Worm (Caenorhabditis elegans) whole organism, L3 larva: ENCODE data around the gene Y71H10B.1.

Experiments used
- ZK546.5 ChIP-seq: sonication (generic microtip); optimal IDR thresholded peaks from 2 replicates; lab custom pipeline; 2017; ENCODE audit warnings: missing biosample characterization, missing genetic modification characterization
- aly-2 ChIP-seq: fragments of 150-350 bp; optimal IDR thresholded peaks from 2 replicates; lab custom pipeline; 2014; ENCODE audit warnings: missing biosample characterization, missing genetic modification characterization
- ama-1 ChIP-seq: fragments of 150-350 bp; optimal IDR thresholded peaks from 2 replicates; lab custom pipeline; 2018
- ceh-82 ChIP-seq: fragments of 150-350 bp; optimal IDR thresholded peaks from 2 replicates; lab custom pipeline; 2014; ENCODE audit warnings: missing biosample characterization, missing genetic modification characterization
- ceh-9 ChIP-seq: sonication (generic microtip); optimal IDR thresholded peaks from 2 replicates; lab custom pipeline; 2018; ENCODE audit warnings: missing biosample characterization, missing genetic modification characterization
- egl-27 ChIP-seq: sonication (generic microtip); optimal IDR thresholded peaks from 4 replicates; lab custom pipeline; 2017; ENCODE audit warnings: missing biosample characterization, missing genetic modification reagents, missing genetic modification characterization
- egl-5 ChIP-seq: fragments of 150-350 bp; optimal IDR thresholded peaks from 2 replicates; lab custom pipeline; 2017; ENCODE audit warnings: missing biosample characterization, missing genetic modification reagents, missing genetic modification characterization, inconsistent platforms
- elt-1 ChIP-seq: fragments of 150-350 bp; optimal IDR thresholded peaks from 2 replicates; lab custom pipeline; 2014; ENCODE audit warnings: missing biosample characterization, missing genetic modification characterization
- elt-2 ChIP-seq: sonication (generic microtip); optimal IDR thresholded peaks from 2 replicates; lab custom pipeline; 2016; ENCODE audit warnings: missing genetic modification reagents, mild to moderate bottlenecking, missing genetic modification characterization, missing compliant biosample characterization
- eor-1 ChIP-seq, 2 experiments: fragments of 150-350 bp; optimal IDR thresholded peaks; 2 replicates each; lab custom pipeline; 2014 to 2018; ENCODE audit warnings: missing biosample characterization in 2 of 2, missing genetic modification characterization in 2 of 2
- fos-1 ChIP-seq: fragments of 150-350 bp; optimal IDR thresholded peaks from 2 replicates; lab custom pipeline; 2014; ENCODE audit warnings: missing biosample characterization, missing genetic modification characterization
- hmg-11 ChIP-seq: sonication (generic microtip); optimal IDR thresholded peaks from 2 replicates; lab custom pipeline; 2016; ENCODE audit warnings: missing genetic modification characterization, missing compliant biosample characterization
- jun-1 ChIP-seq: fragments of 150-350 bp; optimal IDR thresholded peaks from 2 replicates; lab custom pipeline; 2014; ENCODE audit warnings: missing biosample characterization, missing genetic modification reagents, missing genetic modification characterization
- lin-15B ChIP-seq: fragments of 150-350 bp; optimal IDR thresholded peaks from 2 replicates; lab custom pipeline; 2014; ENCODE audit warnings: missing biosample characterization, missing genetic modification characterization
- lin-39 ChIP-seq: fragments of 150-350 bp; optimal IDR thresholded peaks from 2 replicates; lab custom pipeline; 2018; ENCODE audit warnings: missing biosample characterization, missing genetic modification reagents, missing genetic modification characterization
- lsy-12 ChIP-seq: sonication (generic microtip); optimal IDR thresholded peaks from 2 replicates; lab custom pipeline; 2016; ENCODE audit warnings: mild to moderate bottlenecking, missing genetic modification characterization, missing compliant biosample characterization
- mdl-1 ChIP-seq: fragments of 150-350 bp; optimal IDR thresholded peaks from 2 replicates; lab custom pipeline; 2014; ENCODE audit warnings: missing biosample characterization, missing genetic modification characterization
- mml-1 ChIP-seq: fragments of 150-350 bp; sonication (generic microtip); optimal IDR thresholded peaks from 3 replicates; lab custom pipeline; 2014; ENCODE audit warnings: missing biosample characterization, missing genetic modification characterization
- nfya-1 ChIP-seq: sonication (generic microtip); optimal IDR thresholded peaks from 2 replicates; lab custom pipeline; 2017; ENCODE audit warnings: missing genetic modification characterization, mild to moderate bottlenecking, missing compliant biosample characterization, antibody characterized with exemption, moderate library complexity; ENCODE audit not compliant: insufficient read depth
- nhr-11 ChIP-seq: fragments of 150-350 bp; optimal IDR thresholded peaks from 2 replicates; lab custom pipeline; 2014; ENCODE audit warnings: missing biosample characterization, missing genetic modification characterization
- nhr-12 ChIP-seq: fragments of 150-350 bp; optimal IDR thresholded peaks from 2 replicates; lab custom pipeline; 2014; ENCODE audit warnings: missing biosample characterization, missing genetic modification characterization
- nhr-23 ChIP-seq: fragments of 150-350 bp; optimal IDR thresholded peaks from 2 replicates; lab custom pipeline; 2014; ENCODE audit warnings: missing biosample characterization, missing genetic modification reagents, missing genetic modification characterization
- nhr-25 ChIP-seq: sonication (generic microtip); optimal IDR thresholded peaks from 2 replicates; lab custom pipeline; 2017; ENCODE audit warnings: missing biosample characterization, missing genetic modification characterization
- nhr-28 ChIP-seq: fragments of 150-350 bp; optimal IDR thresholded peaks from 2 replicates; lab custom pipeline; 2014; ENCODE audit warnings: missing biosample characterization, missing genetic modification characterization
- nhr-43 ChIP-seq: sonication (generic microtip); optimal IDR thresholded peaks from 2 replicates; lab custom pipeline; 2016; ENCODE audit warnings: mild to moderate bottlenecking, missing genetic modification characterization, missing compliant biosample characterization; ENCODE audit not compliant: poor library complexity, severe bottlenecking
- nhr-67 ChIP-seq: fragments of 150-350 bp; optimal IDR thresholded peaks from 2 replicates; lab custom pipeline; 2014; ENCODE audit warnings: missing biosample characterization, missing genetic modification characterization
- nhr-76 ChIP-seq: fragments of 150-350 bp; sonication (generic microtip); optimal IDR thresholded peaks from 5 replicates; lab custom pipeline; 2014; ENCODE audit warnings: missing biosample characterization, missing genetic modification characterization
- nhr-77 ChIP-seq: fragments of 150-350 bp; optimal IDR thresholded peaks from 2 replicates; lab custom pipeline; 2014; ENCODE audit warnings: missing biosample characterization, missing genetic modification characterization
- sea-2 ChIP-seq: fragments of 150-350 bp; sonication (generic microtip); optimal IDR thresholded peaks from 4 replicates; lab custom pipeline; 2014; ENCODE audit warnings: missing biosample characterization, missing genetic modification reagents, missing genetic modification characterization
- skn-1 ChIP-seq: fragments of 150-350 bp; optimal IDR thresholded peaks from 2 replicates; lab custom pipeline; 2014; ENCODE audit warnings: missing biosample characterization, missing genetic modification characterization
- snpc-4 ChIP-seq: fragments of 150-350 bp; optimal IDR thresholded peaks from 2 replicates; lab custom pipeline; 2014; ENCODE audit warnings: missing biosample characterization, missing genetic modification characterization
- tbx-2 ChIP-seq: sonication (generic microtip); optimal IDR thresholded peaks from 2 replicates; lab custom pipeline; 2016; ENCODE audit warnings: mild to moderate bottlenecking, missing genetic modification characterization, missing compliant biosample characterization
- unc-39 ChIP-seq: sonication (generic microtip); optimal IDR thresholded peaks from 4 replicates; lab custom pipeline; 2017; ENCODE audit warnings: missing biosample characterization, missing genetic modification characterization
- unc-62 ChIP-seq: fragments of 150-350 bp; sonication (generic microtip); optimal IDR thresholded peaks from 4 replicates; lab custom pipeline; 2014; ENCODE audit warnings: missing biosample characterization, missing genetic modification reagents, missing genetic modification characterization
- zag-1 ChIP-seq: fragments of 150-350 bp; optimal IDR thresholded peaks from 2 replicates; lab custom pipeline; 2014; ENCODE audit warnings: missing biosample characterization, missing genetic modification characterization
- ztf-11 ChIP-seq: fragments of 150-350 bp; optimal IDR thresholded peaks from 2 replicates; lab custom pipeline; 2014; ENCODE audit warnings: missing biosample characterization, missing genetic modification characterization
- ztf-4 ChIP-seq: fragments of 150-350 bp; optimal IDR thresholded peaks from 2 replicates; lab custom pipeline; 2014; ENCODE audit warnings: missing biosample characterization, missing genetic modification characterization

The Y71H10B.1 gene

ce11 chrX:2840287-2840686 lies at the start of gene Y71H10B.1:
Gene Y71H10B.1, minus strand, starts transcription at chrX:2840292.
- no peak for TF ChIP-seq nhr-11
- TF ChIP-seq tbx-2 (tag; lab: Kevin White, UChicago) = no peak
- no peak for TF ChIP-seq mdl-1
- TF ChIP-seq zag-1 (tag; lab: Kevin White, UChicago) = no peak
- TF ChIP-seq lin-15B (tag; lab: Kevin White, UChicago) = no peak
- TF ChIP-seq sea-2 = no peak
- TF ChIP-seq nhr-28 (tag; lab: Kevin White, UChicago) = no peak
- no peak for TF ChIP-seq egl-27 (tag; lab: Kevin White, UChicago)
- TF ChIP-seq ceh-9 (tag; lab: Kevin White, UChicago) = no peak
- no peak for TF ChIP-seq eor-1 (tag; optimal IDR thresholded peaks at IDR 0.05; lab: Kevin White, UChicago)

ce11 chrX:2885318-2885908 lies 45.3 kb upstream of the Y71H10B.1 start, which contains the start of gene vang-1:
Gene vang-1, plus strand, starts transcription at chrX:2885858.
- TF ChIP-seq snpc-4 (tag; lab: Kevin White, UChicago) (no peak), nhr-77 (no peak), egl-5 (tag; lab: Kevin White, UChicago) (peak; percentile 58), ceh-82 (tag; lab: Kevin White, UChicago) (no peak), unc-62 (GFP tag; lab: Kevin White, UChicago) (no peak), mdl-1 (no peak), lsy-12 (peak; percentile 35), nfya-1 (tag; lab: Kevin White, UChicago) (peak; percentile 52), ZK546.5 (tag; lab: Kevin White, UChicago) (no peak), hmg-11 (tag; lab: Kevin White, UChicago) (peak; percentile 53), unc-39 (tag; lab: Kevin White, UChicago) (no peak), zag-1 (tag; lab: Kevin White, UChicago) (no peak), elt-2 (no peak), fos-1 (tag; lab: Kevin White, UChicago) (no peak), mml-1 (tag; lab: Kevin White, UChicago) (no peak), lin-39 (peak; percentile 82), nhr-11 (no peak)

- TF ChIP-seq egl-5 (tag; lab: Kevin White, UChicago) (no peak), nhr-43 (tag; lab: Kevin White, UChicago) (no peak), snpc-4 (tag; lab: Kevin White, UChicago) (no peak), ztf-4 (tag; lab: Kevin White, UChicago) (no peak), nhr-67 (tag; lab: Kevin White, UChicago) (no peak), lin-15B (tag; lab: Kevin White, UChicago) (no peak), nhr-25 (tag; lab: Kevin White, UChicago) (peak; percentile 79), skn-1 (tag; lab: Kevin White, UChicago) (no peak), nhr-12 (no peak), aly-2 (tag; lab: Kevin White, UChicago) (no peak), nhr-23 (tag; lab: Kevin White, UChicago) (peak; percentile 66), elt-1 (tag; lab: Kevin White, UChicago) (no peak), ztf-11 (tag; lab: Kevin White, UChicago) (no peak), eor-1 (tag; optimal IDR thresholded peaks at IDR 0.05; lab: Kevin White, UChicago) (no peak), jun-1 (tag; lab: Kevin White, UChicago) (no peak), mdl-1 (no peak), nhr-76 (tag; lab: Kevin White, UChicago) (no peak), ama-1 (lab: Kevin White, UChicago) (no peak)
These were observed 39.6 kb upstream of the Y71H10B.1 start, which contains the start of gene F53B3.5 for ce11 chrX:2879529-2880265. Gene F53B3.5, minus strand, starts transcription at chrX:2879579.
